Fruit fly (Drosophila melanogaster): ENCODE data around the gene ghi.

The ghi gene

DNA sequence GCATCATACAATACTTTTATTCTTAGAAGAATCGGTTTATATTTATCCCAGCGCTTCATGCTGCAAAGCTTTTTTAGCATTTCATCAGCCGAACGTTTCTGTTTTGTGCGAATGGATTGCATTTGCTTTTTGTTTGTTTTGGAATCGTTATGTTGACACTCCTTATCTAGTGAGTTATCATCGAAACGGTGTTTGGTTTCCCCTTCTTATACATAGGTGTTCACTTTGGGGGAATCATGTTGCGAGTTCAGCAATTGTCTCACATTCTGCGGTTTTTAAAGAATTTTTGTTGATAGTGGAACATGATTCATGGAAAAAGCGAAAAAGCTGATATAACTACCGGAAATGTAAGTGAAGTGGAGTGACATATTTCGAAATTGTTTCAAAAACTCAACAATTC lies 50.6 kb downstream of the ghi start:
- TF ChIP-seq Jra (GFP tag; optimal IDR thresholded peaks at IDR 0.05) (no peak), br (GFP tag; optimal IDR thresholded peaks at IDR 0.05) (no peak), h (GFP tag; optimal IDR thresholded peaks at IDR 0.05) (no peak)

All from whole organism, wandering third instar larva.